Worm (Caenorhabditis elegans) whole organism, midembryonic: ENCODE data around the gene R04E5.7.

Experiments used
- T22C8.4 ChIP-seq: fragments of 200-800 bp; sonication (Bioruptor generic); IDR thresholded peaks from 2 replicates; pipeline ENCODE4 v1.3.6; 2022; ENCODE audit warnings: missing genetic modification characterization, missing compliant biosample characterization
- cog-1 ChIP-seq: sonication (generic microtip); optimal IDR thresholded peaks from 2 replicates; lab custom pipeline; 2016; ENCODE audit warnings: missing genetic modification characterization, missing compliant biosample characterization
- flt-1 ChIP-seq: fragments of 200-800 bp; sonication (Bioruptor generic); IDR thresholded peaks from 2 replicates; pipeline ENCODE4 v1.3.6; 2022; ENCODE audit warnings: missing genetic modification characterization, missing compliant biosample characterization
- klf-2 ChIP-seq: fragments of 200-800 bp; sonication (Bioruptor generic); conservative IDR thresholded peaks from 2 replicates; pipeline ENCODE4 v1.3.6; 2022; ENCODE audit warnings: missing genetic modification reagents, missing genetic modification characterization, missing compliant biosample characterization
- med-1 ChIP-seq: sonication (generic microtip); optimal IDR thresholded peaks from 2 replicates; lab custom pipeline; 2017; ENCODE audit warnings: missing genetic modification characterization, mild to moderate bottlenecking, missing compliant biosample characterization, antibody characterized with exemption, missing genetic modification reagents; ENCODE audit not compliant: insufficient read depth
- ref-1 ChIP-seq: fragments of 200-800 bp; sonication (Bioruptor generic); conservative IDR thresholded peaks from 2 replicates; pipeline ENCODE4 v1.3.6; 2022; ENCODE audit warnings: missing genetic modification reagents, missing genetic modification characterization, missing compliant biosample characterization
- tab-1 ChIP-seq: fragments of 200-800 bp; sonication (Bioruptor generic); IDR thresholded peaks from 2 replicates; pipeline ENCODE4 v1.3.6; 2022; ENCODE audit warnings: missing genetic modification characterization, missing compliant biosample characterization
- ztf-29 ChIP-seq: fragments of 200-800 bp; sonication (Bioruptor generic); IDR thresholded peaks from 2 replicates; pipeline ENCODE4 v1.3.6; 2022; ENCODE audit warnings: missing genetic modification reagents, missing genetic modification characterization, missing compliant biosample characterization

- TF ChIP-seq ztf-29 (GFP tag; lab: Robert Waterston, UW) (no peak), ref-1 (GFP tag; lab: Robert Waterston, UW) (no peak), tab-1 (GFP tag; lab: Robert Waterston, UW) (no peak), med-1 (GFP tag; lab: Kevin White, UChicago) (no peak), cog-1 (tag; lab: Kevin White, UChicago) (no peak), flt-1 (GFP tag; lab: Robert Waterston, UW) (no peak), T22C8.4 (GFP tag; lab: Robert Waterston, UW) (no peak), klf-2 (no peak)
These were observed 8.4 kb upstream of the R04E5.7 start for ce11 chrX:8805475-8805874.
